Worm (Caenorhabditis elegans): ENCODE data around the gene R01E6.7.
A peak's percentile ranks its signal among the peaks of the same experiment; 100 is the strongest.

R01E6.7 gene

DNA sequence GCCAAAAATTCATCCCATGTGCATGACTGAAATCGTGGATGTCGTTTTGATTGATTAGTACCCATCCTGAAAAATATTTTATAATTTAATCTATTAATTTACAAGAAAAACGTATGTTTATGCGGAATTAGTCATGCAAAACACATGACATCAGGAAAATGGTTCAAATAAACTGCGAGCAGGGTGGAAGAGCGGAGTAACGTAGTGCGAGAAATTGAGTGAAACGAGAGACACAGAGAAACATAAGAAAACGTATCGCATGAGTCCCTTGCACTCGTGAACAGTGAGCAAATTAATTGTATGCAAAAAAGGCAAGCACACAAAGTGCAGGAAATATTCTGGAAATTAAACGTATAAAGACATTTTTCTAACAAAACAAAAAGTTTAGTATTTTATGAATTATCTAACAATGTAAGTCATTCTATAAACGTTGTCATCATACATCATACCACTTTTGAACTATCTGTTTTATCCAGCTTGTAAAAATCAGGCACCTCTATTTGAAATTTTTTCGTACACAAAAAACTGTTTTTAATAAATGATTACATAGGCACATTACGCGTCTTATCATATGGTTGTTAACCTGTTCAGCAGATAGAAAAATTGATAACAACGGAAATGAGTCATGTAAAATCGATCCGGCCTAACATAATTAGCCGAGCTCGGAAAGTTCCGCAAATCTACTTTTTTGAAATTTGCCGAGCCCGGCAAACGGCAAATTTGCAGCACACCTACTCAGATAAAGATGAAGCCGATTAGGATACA, 26.4 kb upstream of the R01E6.7 start, which contains the start of gene F54B11.5:
F54B11.5 (minus strand) TSS at position 66 of the 765 bp plus-strand sequence.
- TF ChIP-seq blmp-1 (tag; optimal IDR thresholded peaks at IDR 0.05) (no peak), lin-13 (tag; optimal IDR thresholded peaks at IDR 0.05) (peak; percentile 15), tbx-8 (GFP tag; optimal IDR thresholded peaks at IDR 0.05) (no peak), unc-62 (GFP tag; optimal IDR thresholded peaks at IDR 0.05) (peak; percentile 14), lin-32 (GFP tag; optimal IDR thresholded peaks at IDR 0.05) (no peak), ceh-43 (GFP tag; optimal IDR thresholded peaks at IDR 0.05) (no peak), mep-1 (tag; optimal IDR thresholded peaks at IDR 0.05) (peak; percentile 33), ces-1 (GFP tag; optimal IDR thresholded peaks at IDR 0.05) (peak; percentile 30), zip-8 (tag; optimal IDR thresholded peaks at IDR 0.05) (no peak), mab-5 (tag; optimal IDR thresholded peaks at IDR 0.05) (no peak), nhr-2 (tag; optimal IDR thresholded peaks at IDR 0.05) (no peak), nhr-237 (tag; optimal IDR thresholded peaks at IDR 0.05) (no peak), elt-3 (tag; optimal IDR thresholded peaks at IDR 0.05) (no peak), drap-1 (GFP tag; optimal IDR thresholded peaks at IDR 0.05) (no peak), cnd-1 (tag; optimal IDR thresholded peaks at IDR 0.05) (no peak), ham-2 (GFP tag; optimal IDR thresholded peaks at IDR 0.05) (no peak), hlh-1 (tag; optimal IDR thresholded peaks at IDR 0.05) (no peak), unc-120 (tag; optimal IDR thresholded peaks at IDR 0.05; ENCODE audit: poor library complexity, severe bottlenecking) (no peak), snpc-4 (tag; optimal IDR thresholded peaks at IDR 0.05) (no peak)

DNA sequence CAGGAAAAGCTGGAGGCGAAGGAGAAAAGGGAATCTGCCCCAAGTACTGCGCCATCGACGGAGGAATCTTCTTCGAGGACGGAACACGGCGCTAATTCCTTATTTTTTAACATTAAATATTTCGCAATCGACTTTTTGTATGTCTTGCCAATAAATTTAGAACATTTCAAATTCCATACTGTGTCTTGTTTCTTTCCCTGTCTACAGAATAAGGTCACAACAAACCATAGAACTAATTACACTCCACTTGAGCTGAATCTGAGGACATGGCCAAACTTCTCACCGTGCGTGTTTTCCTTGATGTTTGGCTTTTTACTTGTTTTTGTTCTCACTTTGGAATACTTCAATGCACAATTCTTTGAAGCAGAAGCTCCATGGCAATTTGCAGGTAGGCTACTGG, 22.6 kb upstream of the R01E6.7 start, which contains the start of gene F54B11.4:
F54B11.4 (plus strand) TSS at position 301 of the 400 bp plus-strand sequence.
- TF ChIP-seq drap-1 (GFP tag; optimal IDR thresholded peaks at IDR 0.05), result no peak
- no peak for TF ChIP-seq tbx-8 (GFP tag; optimal IDR thresholded peaks at IDR 0.05)

DNA sequence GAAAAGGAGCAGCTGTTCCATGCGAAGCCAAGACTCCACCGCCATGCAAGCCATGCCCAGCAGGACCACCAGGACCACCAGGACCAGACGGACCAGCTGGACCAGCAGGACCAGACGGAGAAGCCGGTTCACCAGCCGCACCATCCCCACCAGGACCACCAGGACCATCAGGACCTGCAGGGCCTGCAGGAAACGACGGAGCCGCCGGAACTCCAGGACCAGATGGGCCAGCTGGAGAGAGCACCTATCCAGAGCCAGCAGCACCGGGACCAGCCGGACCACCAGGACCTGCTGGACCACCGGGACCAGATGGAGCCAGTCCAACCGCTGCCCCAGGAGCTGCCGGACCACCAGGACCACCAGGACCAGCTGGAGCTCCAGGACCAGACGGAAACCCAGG, 22.2 kb upstream of the R01E6.7 start:
- no peak for TF ChIP-seq cnd-1 (tag; optimal IDR thresholded peaks at IDR 0.05)
- no peak for TF ChIP-seq flh-1 (GFP tag; optimal IDR thresholded peaks at IDR 0.05)
- TF ChIP-seq elt-3 (tag; optimal IDR thresholded peaks at IDR 0.05), result no peak
- TF ChIP-seq snpc-4 (tag; optimal IDR thresholded peaks at IDR 0.05), result no peak
- no peak for TF ChIP-seq bed-3 (GFP tag; optimal IDR thresholded peaks at IDR 0.05)
- no peak for TF ChIP-seq ces-1 (GFP tag; optimal IDR thresholded peaks at IDR 0.05)
- no peak for TF ChIP-seq ceh-39 (tag; optimal IDR thresholded peaks at IDR 0.05)
- TF ChIP-seq drap-1 (GFP tag; optimal IDR thresholded peaks at IDR 0.05), result no peak
- TF ChIP-seq tbx-8 (GFP tag; optimal IDR thresholded peaks at IDR 0.05), result no peak
- TF ChIP-seq elt-1 (tag; optimal IDR thresholded peaks at IDR 0.05; ENCODE audit: borderline replicate concordance, insufficient read depth), result no peak
- no peak for TF ChIP-seq nhr-12 (tag; optimal IDR thresholded peaks at IDR 0.05)
- TF ChIP-seq lin-13 (tag; optimal IDR thresholded peaks at IDR 0.05), result no peak
- no peak for TF ChIP-seq blmp-1 (tag; optimal IDR thresholded peaks at IDR 0.05)
- no peak for TF ChIP-seq ceh-43 (GFP tag; optimal IDR thresholded peaks at IDR 0.05)
- TF ChIP-seq pha-4 (tag; optimal IDR thresholded peaks at IDR 0.05), result no peak
- no peak for TF ChIP-seq mab-5 (tag; optimal IDR thresholded peaks at IDR 0.05)

DNA sequence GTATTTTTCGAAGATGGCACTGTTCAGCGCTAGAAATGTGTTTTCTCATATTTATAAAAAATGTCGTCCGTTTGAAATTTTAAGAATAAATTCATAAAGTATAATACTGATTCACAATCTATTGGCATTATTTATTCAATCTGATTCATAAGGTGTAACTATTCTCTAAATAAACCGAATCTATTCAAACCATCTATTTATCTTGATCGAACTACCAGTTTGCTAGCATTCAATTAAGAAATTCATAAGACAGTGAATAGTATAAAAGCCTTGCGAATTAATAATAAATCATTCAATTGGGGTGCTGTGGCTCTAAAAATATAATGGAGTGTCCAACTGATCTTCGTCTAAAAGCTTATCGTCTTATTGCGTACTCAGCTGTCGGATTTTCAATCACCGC, 21.4 kb upstream of the R01E6.7 start, which contains the start of gene col-44:
col-44 (plus strand) TSS at position 301 of the 400 bp plus-strand sequence.
- TF ChIP-seq mep-1 (tag; optimal IDR thresholded peaks at IDR 0.05), result no peak
- TF ChIP-seq elt-1 (tag; optimal IDR thresholded peaks at IDR 0.05; ENCODE audit: borderline replicate concordance, insufficient read depth), result no peak
- TF ChIP-seq blmp-1 (tag; optimal IDR thresholded peaks at IDR 0.05), result no peak
- TF ChIP-seq ces-1 (GFP tag; optimal IDR thresholded peaks at IDR 0.05), result no peak
- TF ChIP-seq pha-4 (tag; optimal IDR thresholded peaks at IDR 0.05), result no peak
- TF ChIP-seq flh-1 (GFP tag; optimal IDR thresholded peaks at IDR 0.05), result no peak
- no peak for TF ChIP-seq elt-3 (tag; optimal IDR thresholded peaks at IDR 0.05)
- TF ChIP-seq drap-1 (GFP tag; optimal IDR thresholded peaks at IDR 0.05), result no peak
- no peak for TF ChIP-seq nhr-12 (tag; optimal IDR thresholded peaks at IDR 0.05)
- TF ChIP-seq ceh-83 (GFP tag; optimal IDR thresholded peaks at IDR 0.05), result no peak
- TF ChIP-seq lin-13 (tag; optimal IDR thresholded peaks at IDR 0.05), result no peak
- no peak for TF ChIP-seq ztf-11 (tag; optimal IDR thresholded peaks at IDR 0.05)
- no peak for TF ChIP-seq nhr-2 (tag; optimal IDR thresholded peaks at IDR 0.05)
- TF ChIP-seq sem-2 (GFP tag; optimal IDR thresholded peaks at IDR 0.05), result no peak
- TF ChIP-seq unc-120 (tag; optimal IDR thresholded peaks at IDR 0.05; ENCODE audit: poor library complexity, severe bottlenecking), result no peak
- TF ChIP-seq mls-2 (tag; optimal IDR thresholded peaks at IDR 0.05), result no peak
- no peak for TF ChIP-seq ceh-43 (GFP tag; optimal IDR thresholded peaks at IDR 0.05)
- no peak for TF ChIP-seq ham-2 (GFP tag; optimal IDR thresholded peaks at IDR 0.05)
- no peak for TF ChIP-seq lsy-2 (tag; optimal IDR thresholded peaks at IDR 0.05)

Measured in whole organism, mixed stage, embryonic.